Fruit fly (Drosophila melanogaster) whole organism, embryonic: ENCODE results near the gene Argl.

Experiments used
- Adf1 ChIP-seq: fragments of 200-800 bp; sonication (Bioruptor generic); IDR thresholded peaks from 2 replicates; pipeline ENCODE4 v1.3.6; 2022; ENCODE audit warnings: missing biosample characterization, missing genetic modification characterization
- BEAF-32 ChIP-seq: fragments of 200-800 bp; sonication (Bioruptor generic); optimal IDR thresholded peaks from 3 replicates; lab custom pipeline; 2017; ENCODE audit warnings: missing biosample characterization, missing genetic modification characterization, mild to moderate bottlenecking, moderate library complexity, missing genetic modification reagents
- CG10147 ChIP-seq: fragments of 200-800 bp; sonication (Bioruptor generic); optimal IDR thresholded peaks from 2 replicates; lab custom pipeline; 2019; ENCODE audit warnings: missing biosample characterization, mild to moderate bottlenecking, missing genetic modification characterization, moderate library complexity
- CG10979 ChIP-seq: fragments of 200-800 bp; sonication (Bioruptor generic); optimal IDR thresholded peaks from 2 replicates; lab custom pipeline; 2018; ENCODE audit warnings: missing biosample characterization, mild to moderate bottlenecking, missing genetic modification characterization, moderate library complexity
- CG11247 ChIP-seq: fragments of 200-800 bp; sonication (Bioruptor generic); IDR thresholded peaks from 2 replicates; pipeline ENCODE4 v1.3.6; 2022; ENCODE audit warnings: missing biosample characterization, missing genetic modification characterization
- CG12299 ChIP-seq: fragments of 200-800 bp; sonication (Bioruptor generic); optimal IDR thresholded peaks from 2 replicates; lab custom pipeline; 2018; ENCODE audit warnings: missing biosample characterization, mild to moderate bottlenecking, missing genetic modification characterization
- CG12659 ChIP-seq: fragments of 200-800 bp; sonication (Bioruptor generic); optimal IDR thresholded peaks from 3 replicates; lab custom pipeline; 2017; ENCODE audit warnings: mild to moderate bottlenecking, missing biosample characterization, missing genetic modification reagents, missing genetic modification characterization
- CG14667 ChIP-seq: fragments of 200-800 bp; sonication (Bioruptor generic); IDR thresholded peaks from 2 replicates; pipeline ENCODE4 v1.3.6; 2022; ENCODE audit warnings: missing biosample characterization, missing genetic modification characterization
- CG14710 ChIP-seq: fragments of 200-800 bp; sonication (Bioruptor generic); optimal IDR thresholded peaks from 3 replicates; lab custom pipeline; 2019; ENCODE audit warnings: missing biosample characterization, mild to moderate bottlenecking, missing genetic modification characterization, moderate library complexity
- CG15479 ChIP-seq: fragments of 200-800 bp; sonication (Bioruptor generic); optimal IDR thresholded peaks from 3 replicates; lab custom pipeline; 2019; ENCODE audit warnings: missing biosample characterization, mild to moderate bottlenecking, missing genetic modification characterization, moderate library complexity
- CG18619 ChIP-seq: fragments of 200-800 bp; sonication (Bioruptor generic); optimal IDR thresholded peaks from 3 replicates; lab custom pipeline; 2017; ENCODE audit warnings: missing biosample characterization, mild to moderate bottlenecking, missing genetic modification characterization
- CG2889 ChIP-seq: fragments of 200-800 bp; sonication (Bioruptor generic); IDR thresholded peaks from 3 replicates; pipeline ENCODE4 v1.3.6; 2022; ENCODE audit warnings: missing biosample characterization, missing genetic modification characterization
- CG30431 ChIP-seq: fragments of 200-800 bp; sonication (Bioruptor generic); optimal IDR thresholded peaks from 2 replicates; lab custom pipeline; 2017; ENCODE audit warnings: missing biosample characterization, missing genetic modification characterization
- CG34376 ChIP-seq: fragments of 200-800 bp; sonication (Bioruptor generic); optimal IDR thresholded peaks from 2 replicates; lab custom pipeline; 2018; ENCODE audit warnings: missing biosample characterization, mild to moderate bottlenecking, missing genetic modification characterization
- CG4617 ChIP-seq: fragments of 200-800 bp; sonication (Bioruptor generic); optimal IDR thresholded peaks from 3 replicates; lab custom pipeline; 2016; ENCODE audit warnings: missing biosample characterization, missing genetic modification characterization, borderline replicate concordance
- CG6654 ChIP-seq: fragments of 200-800 bp; sonication (Bioruptor generic); optimal IDR thresholded peaks from 2 replicates; lab custom pipeline; 2017; ENCODE audit warnings: missing biosample characterization, mild to moderate bottlenecking, missing genetic modification characterization
- CoRest ChIP-seq: fragments of 200-800 bp; sonication (Bioruptor generic); optimal IDR thresholded peaks from 3 replicates; lab custom pipeline; 2018; ENCODE audit warnings: missing biosample characterization, mild to moderate bottlenecking, missing genetic modification characterization, moderate library complexity
- CrebB ChIP-seq: fragments of 200-800 bp; sonication (Bioruptor generic); optimal IDR thresholded peaks from 3 replicates; lab custom pipeline; 2018; ENCODE audit warnings: missing biosample characterization, mild to moderate bottlenecking, missing genetic modification characterization
- Deaf1 ChIP-seq: fragments of 200-800 bp; optimal IDR thresholded peaks from 3 replicates; lab custom pipeline; 2019; ENCODE audit warnings: missing biosample characterization, mild to moderate bottlenecking, missing genetic modification characterization, moderate library complexity
- Dip2 ChIP-seq: fragments of 200-800 bp; sonication (Bioruptor generic); IDR thresholded peaks from 2 replicates; pipeline ENCODE4 v1.3.6; 2022; ENCODE audit warnings: missing biosample characterization, missing genetic modification characterization
- Doc2 ChIP-seq: fragments of 200-800 bp; sonication (Bioruptor generic); IDR thresholded peaks from 2 replicates; pipeline ENCODE4 v1.3.6; 2022; ENCODE audit warnings: missing biosample characterization, missing genetic modification characterization
- Doc3 ChIP-seq: fragments of 200-800 bp; sonication (Bioruptor generic); IDR thresholded peaks from 3 replicates; pipeline ENCODE4 v1.3.6; 2022; ENCODE audit warnings: missing biosample characterization, missing genetic modification characterization; ENCODE audit not compliant: partially characterized antibody
- ERR ChIP-seq: fragments of 200-800 bp; sonication (Bioruptor generic); optimal IDR thresholded peaks from 2 replicates; lab custom pipeline; 2016; ENCODE audit warnings: missing biosample characterization, missing genetic modification characterization
- Gug ChIP-seq: fragments of 200-800 bp; sonication (Bioruptor generic); IDR thresholded peaks from 4 replicates; pipeline ENCODE4 v1.3.6; 2022; ENCODE audit warnings: missing biosample characterization, missing genetic modification characterization
- HLH3B ChIP-seq: fragments of 200-800 bp; sonication (Bioruptor generic); IDR thresholded peaks from 2 replicates; pipeline ENCODE4 v1.3.6; 2022; ENCODE audit warnings: missing biosample characterization, missing genetic modification characterization
- Hand ChIP-seq: fragments of 200-800 bp; sonication (Bioruptor generic); optimal IDR thresholded peaks from 2 replicates; lab custom pipeline; 2017; ENCODE audit warnings: mild to moderate bottlenecking, missing biosample characterization, missing genetic modification reagents, missing genetic modification characterization
- Hmx ChIP-seq: fragments of 200-800 bp; sonication (Bioruptor generic); optimal IDR thresholded peaks from 2 replicates; lab custom pipeline; 2016; ENCODE audit warnings: missing biosample characterization, missing genetic modification characterization
- Lpt ChIP-seq: fragments of >200 bp; optimal IDR thresholded peaks from 2 replicates; lab custom pipeline; 2018; ENCODE audit warnings: missing biosample characterization, missing genetic modification characterization
- Meics ChIP-seq: fragments of 200-800 bp; sonication (Bioruptor generic); optimal IDR thresholded peaks from 2 replicates; lab custom pipeline; 2017; ENCODE audit warnings: missing biosample characterization, mild to moderate bottlenecking, missing genetic modification characterization
- Neu2 ChIP-seq: fragments of 200-800 bp; sonication (Bioruptor generic); optimal IDR thresholded peaks from 3 replicates; lab custom pipeline; 2016; ENCODE audit warnings: missing biosample characterization, missing genetic modification characterization, borderline replicate concordance
- Nf-YC ChIP-seq: fragments of 200-800 bp; optimal IDR thresholded peaks from 3 replicates; lab custom pipeline; 2019; ENCODE audit warnings: missing biosample characterization, mild to moderate bottlenecking, missing genetic modification characterization, moderate library complexity
- PHDP ChIP-seq: fragments of 200-800 bp; sonication (Bioruptor generic); optimal IDR thresholded peaks from 3 replicates; lab custom pipeline; 2018; ENCODE audit warnings: missing biosample characterization, mild to moderate bottlenecking, missing genetic modification characterization, moderate library complexity
- Sox100B ChIP-seq: fragments of 200-800 bp; sonication (Bioruptor generic); optimal IDR thresholded peaks from 3 replicates; lab custom pipeline; 2018; ENCODE audit warnings: missing biosample characterization, mild to moderate bottlenecking, missing genetic modification characterization
- abd-A ChIP-seq: fragments of 200-800 bp; sonication (Bioruptor generic); optimal IDR thresholded peaks from 3 replicates; lab custom pipeline; 2019; ENCODE audit warnings: missing biosample characterization, mild to moderate bottlenecking, missing genetic modification characterization, moderate library complexity
- ato ChIP-seq: fragments of 200-800 bp; sonication (Bioruptor generic); IDR thresholded peaks from 2 replicates; pipeline ENCODE4 v1.3.6; 2022; ENCODE audit warnings: missing biosample characterization, missing genetic modification characterization; ENCODE audit not compliant: partially characterized antibody
- caup ChIP-seq: fragments of 200-800 bp; sonication (Bioruptor generic); optimal IDR thresholded peaks from 3 replicates; lab custom pipeline; 2017; ENCODE audit warnings: missing biosample characterization, mild to moderate bottlenecking, missing genetic modification characterization, moderate library complexity; ENCODE audit not compliant: severe bottlenecking
- dpn ChIP-seq, 2 experiments: fragments of 200-800 bp; sonication (Bioruptor generic); optimal IDR thresholded peaks; 3 replicates each; lab custom pipeline; 2016; ENCODE audit warnings: missing biosample characterization in 2 of 2, missing genetic modification characterization in 2 of 2
- ems ChIP-seq: fragments of 200-800 bp; sonication (Bioruptor generic); optimal IDR thresholded peaks from 3 replicates; lab custom pipeline; 2016; ENCODE audit warnings: missing biosample characterization, missing genetic modification characterization
- fru ChIP-seq: fragments of >200 bp; optimal IDR thresholded peaks from 2 replicates; lab custom pipeline; 2017
- h ChIP-seq: fragments of >200 bp; optimal IDR thresholded peaks from 2 replicates; lab custom pipeline; 2017
- nerfin-2 ChIP-seq: fragments of 200-800 bp; sonication (Bioruptor generic); IDR thresholded peaks from 2 replicates; pipeline ENCODE4 v1.3.6; 2022; ENCODE audit warnings: missing biosample characterization, missing genetic modification characterization; ENCODE audit not compliant: partially characterized antibody
- nom ChIP-seq: fragments of 200-800 bp; sonication (Bioruptor generic); optimal IDR thresholded peaks from 2 replicates; lab custom pipeline; 2017; ENCODE audit warnings: missing biosample characterization, missing genetic modification characterization, mild to moderate bottlenecking, moderate library complexity, missing genetic modification reagents
- oc ChIP-seq: fragments of 200-800 bp; sonication (Bioruptor generic); optimal IDR thresholded peaks from 2 replicates; lab custom pipeline; 2018; ENCODE audit warnings: missing biosample characterization, mild to moderate bottlenecking, missing genetic modification characterization, moderate library complexity
- ranshi ChIP-seq: fragments of 200-800 bp; sonication (Bioruptor generic); IDR thresholded peaks from 2 replicates; pipeline ENCODE4 v1.3.6; 2022; ENCODE audit warnings: missing biosample characterization, missing genetic modification characterization
- ro ChIP-seq: fragments of 200-800 bp; sonication (Bioruptor generic); IDR thresholded peaks from 2 replicates; pipeline ENCODE4 v1.3.6; 2022; ENCODE audit warnings: missing biosample characterization, missing genetic modification characterization
- tap ChIP-seq: fragments of 200-800 bp; optimal IDR thresholded peaks from 3 replicates; lab custom pipeline; 2019; ENCODE audit warnings: missing biosample characterization, mild to moderate bottlenecking, missing genetic modification characterization, moderate library complexity
- tna ChIP-seq: fragments of 200-800 bp; sonication (Bioruptor generic); IDR thresholded peaks from 2 replicates; pipeline ENCODE4 v1.3.6; 2022; ENCODE audit warnings: missing biosample characterization, missing genetic modification characterization; ENCODE audit not compliant: partially characterized antibody
- ttk ChIP-seq: fragments of 200-800 bp; sonication (Bioruptor generic); IDR thresholded peaks from 2 replicates; pipeline ENCODE4 v2.1.2; 2022; ENCODE audit warnings: missing biosample characterization, missing genetic modification characterization
- vfl ChIP-seq: fragments of 200-800 bp; sonication (Bioruptor generic); optimal IDR thresholded peaks from 2 replicates; lab custom pipeline; 2016; ENCODE audit warnings: missing biosample characterization, missing genetic modification characterization

Argl gene

DNA sequence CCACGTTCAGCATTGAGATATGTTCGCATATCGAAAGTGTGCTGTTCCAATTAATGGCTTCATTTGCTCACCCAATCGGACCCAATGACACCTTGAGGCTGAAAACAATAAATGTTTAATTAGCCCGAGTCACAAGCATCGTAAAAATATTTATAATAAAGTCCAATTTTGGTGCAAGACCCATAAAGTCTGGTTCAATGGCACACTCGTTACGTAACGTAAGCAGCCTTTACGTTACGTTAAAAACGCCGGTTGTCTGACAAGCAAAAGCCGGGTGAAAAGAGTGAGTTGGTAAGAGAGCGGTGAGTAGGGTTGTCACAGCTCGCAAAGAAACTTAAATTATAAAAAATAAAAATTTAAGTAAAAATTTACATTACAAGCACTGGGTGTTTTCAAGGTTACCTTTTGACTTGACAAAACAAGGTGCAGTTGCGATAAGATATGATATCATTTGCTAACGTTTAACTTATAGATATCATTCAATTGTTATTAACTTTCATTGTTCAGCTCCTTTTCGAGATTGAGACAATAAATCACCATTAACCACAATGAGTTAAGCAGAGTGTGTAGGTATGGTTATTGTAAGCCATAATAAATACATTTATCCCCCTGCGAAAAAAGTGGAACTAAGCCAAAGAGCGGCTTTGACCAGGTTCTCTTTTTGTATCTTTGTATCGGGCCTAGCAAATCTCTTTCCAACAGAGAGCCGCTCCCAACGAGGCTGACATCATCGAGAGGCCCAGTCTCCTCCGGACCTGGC, 43.8 kb downstream of the Argl start (continued):
- TF ChIP-seq ttk (GFP tag; lab: Robert Waterston, UW) (no peak), tna (GFP tag; lab: Robert Waterston, UW) (no peak), h (lab: Kevin White, UChicago) (no peak), Meics (GFP tag; lab: Kevin White, UChicago) (peak; percentile 69), CG12299 (no peak), dpn (GFP tag; optimal IDR thresholded peaks at IDR 0.05; lab: Kevin White, UChicago) (no peak), CG14667 (GFP tag; lab: Robert Waterston, UW) (no peak), CG18619 (GFP tag; lab: Kevin White, UChicago) (peak; percentile 17), CG12659 (GFP tag; lab: Kevin White, UChicago) (peak; percentile 53), Hmx (GFP tag; lab: Kevin White, UChicago) (no peak), Adf1 (GFP tag; lab: Robert Waterston, UW) (no peak), Hand (GFP tag; lab: Kevin White, UChicago) (no peak), Lpt (GFP tag; lab: Kevin White, UChicago) (no peak), vfl (GFP tag; lab: Kevin White, UChicago) (no peak), oc (tag; lab: Kevin White, UChicago) (no peak), tap (tag; lab: Kevin White, UChicago) (peak; percentile 57), CG15479 (no peak), Sox100B (GFP tag; lab: Kevin White, UChicago) (peak; percentile 49), ERR (GFP tag; lab: Kevin White, UChicago) (no peak), Deaf1 (tag; lab: Kevin White, UChicago) (no peak), ato (no peak), nom (GFP tag; lab: Kevin White, UChicago) (peak; percentile 54), ems (GFP tag; lab: Kevin White, UChicago) (no peak), CG34376 (GFP tag; lab: Kevin White, UChicago) (no peak), CG6654 (GFP tag; lab: Kevin White, UChicago) (peak; percentile 12), caup (peak; percentile 53), PHDP (tag; lab: Kevin White, UChicago) (peak; percentile 51), Neu2 (GFP tag; lab: Kevin White, UChicago) (no peak), CG2889 (no peak), HLH3B (GFP tag; lab: Robert Waterston, UW) (peak; percentile 50), abd-A (tag; lab: Kevin White, UChicago) (no peak), Doc2 (GFP tag; lab: Robert Waterston, UW) (no peak), CoRest (tag; lab: Kevin White, UChicago) (peak; percentile 65), ro (GFP tag; lab: Robert Waterston, UW) (no peak), BEAF-32 (no peak), CG11247 (no peak), CG4617 (GFP tag; lab: Kevin White, UChicago) (no peak), CG10147 (GFP tag; lab: Kevin White, UChicago) (peak; percentile 58), Doc3 (GFP tag; lab: Robert Waterston, UW) (no peak), Dip2 (GFP tag; lab: Robert Waterston, UW) (no peak), Gug (GFP tag; lab: Robert Waterston, UW) (no peak), ranshi (GFP tag; lab: Robert Waterston, UW) (0 out of 2 replicates have a peak, but pooled peaks have one; percentile 7), nerfin-2 (no peak), CG30431 (peak; percentile 15), Nf-YC (tag; lab: Kevin White, UChicago) (peak; percentile 48), fru (lab: Kevin White, UChicago) (no peak), CrebB (tag; lab: Kevin White, UChicago) (no peak), CG10979 (peak; percentile 60), CG14710 (tag; lab: Kevin White, UChicago) (peak; percentile 29)
